Fruit fly (Drosophila melanogaster) whole organism, embryonic: ENCODE data around the gene CG13108.
A peak's percentile ranks its signal among the peaks of the same experiment; 100 is the strongest.

ENCODE experiments used
- ATbp ChIP-seq: fragments of 200-800 bp; sonication (Bioruptor generic); optimal IDR thresholded peaks from 2 replicates; lab custom pipeline; 2017; ENCODE audit warnings: missing biosample characterization, mild to moderate bottlenecking, missing genetic modification characterization, missing genetic modification reagents
- Atf6 ChIP-seq: fragments of 200-800 bp; sonication (Bioruptor generic); IDR thresholded peaks from 2 replicates; pipeline ENCODE4 v1.3.6; 2022; ENCODE audit warnings: missing biosample characterization, missing genetic modification characterization
- BEAF-32 ChIP-seq: fragments of 200-800 bp; sonication (Bioruptor generic); optimal IDR thresholded peaks from 3 replicates; lab custom pipeline; 2017; ENCODE audit warnings: missing biosample characterization, missing genetic modification characterization, mild to moderate bottlenecking, moderate library complexity, missing genetic modification reagents
- Bteb2 ChIP-seq: fragments of 200-800 bp; sonication (Bioruptor generic); optimal IDR thresholded peaks from 2 replicates; lab custom pipeline; 2016; ENCODE audit warnings: missing biosample characterization, missing genetic modification characterization
- CG10979 ChIP-seq: fragments of 200-800 bp; sonication (Bioruptor generic); optimal IDR thresholded peaks from 2 replicates; lab custom pipeline; 2018; ENCODE audit warnings: missing biosample characterization, mild to moderate bottlenecking, missing genetic modification characterization, moderate library complexity
- CG11093 ChIP-seq: fragments of 200-800 bp; sonication (Bioruptor generic); IDR thresholded peaks from 3 replicates; pipeline ENCODE4 v1.3.6; 2022; ENCODE audit warnings: missing biosample characterization, missing genetic modification characterization
- CG11456 ChIP-seq: fragments of 200-800 bp; sonication (Bioruptor generic); IDR thresholded peaks from 3 replicates; pipeline ENCODE4 v1.3.6; 2022; ENCODE audit warnings: missing biosample characterization, missing genetic modification characterization
- CG13775 ChIP-seq: fragments of 200-800 bp; sonication (Bioruptor generic); optimal IDR thresholded peaks from 3 replicates; lab custom pipeline; 2017; ENCODE audit warnings: missing biosample characterization, mild to moderate bottlenecking, missing genetic modification characterization
- CG14014 ChIP-seq: fragments of 200-800 bp; sonication (Bioruptor generic); IDR thresholded peaks from 2 replicates; pipeline ENCODE4 v1.3.6; 2022; ENCODE audit warnings: missing biosample characterization, missing genetic modification characterization
- CG1602 ChIP-seq: fragments of 200-800 bp; sonication (Bioruptor generic); optimal IDR thresholded peaks from 3 replicates; lab custom pipeline; 2016; ENCODE audit warnings: missing biosample characterization, missing genetic modification characterization
- CG17612 ChIP-seq: fragments of 200-800 bp; sonication (Bioruptor generic); IDR thresholded peaks from 2 replicates; pipeline ENCODE4 v1.3.6; 2022; ENCODE audit warnings: missing biosample characterization, missing genetic modification characterization
- CG17912 ChIP-seq: fragments of 200-800 bp; sonication (Bioruptor generic); optimal IDR thresholded peaks from 2 replicates; lab custom pipeline; 2018; ENCODE audit warnings: missing biosample characterization, mild to moderate bottlenecking, missing genetic modification characterization
- CG2120 ChIP-seq: fragments of 200-800 bp; sonication (Bioruptor generic); optimal IDR thresholded peaks from 3 replicates; lab custom pipeline; 2016; ENCODE audit warnings: missing biosample characterization, missing genetic modification characterization
- CG2889 ChIP-seq: fragments of 200-800 bp; sonication (Bioruptor generic); IDR thresholded peaks from 3 replicates; pipeline ENCODE4 v1.3.6; 2022; ENCODE audit warnings: missing biosample characterization, missing genetic modification characterization
- CG30431 ChIP-seq: fragments of 200-800 bp; sonication (Bioruptor generic); optimal IDR thresholded peaks from 2 replicates; lab custom pipeline; 2017; ENCODE audit warnings: missing biosample characterization, missing genetic modification characterization
- CG3407 ChIP-seq: fragments of 200-800 bp; sonication (Bioruptor generic); optimal IDR thresholded peaks from 2 replicates; lab custom pipeline; 2018; ENCODE audit warnings: missing biosample characterization, mild to moderate bottlenecking, missing genetic modification characterization
- CG34422 ChIP-seq: fragments of 200-800 bp; sonication (Bioruptor generic); IDR thresholded peaks from 3 replicates; pipeline ENCODE4 v1.3.6; 2022; ENCODE audit warnings: missing biosample characterization, missing genetic modification characterization
- CG4282 ChIP-seq: fragments of 200-800 bp; sonication (Bioruptor generic); optimal IDR thresholded peaks from 2 replicates; lab custom pipeline; 2016; ENCODE audit warnings: missing biosample characterization, missing genetic modification characterization
- CG4424 ChIP-seq: fragments of 200-800 bp; sonication (Bioruptor generic); optimal IDR thresholded peaks from 3 replicates; lab custom pipeline; 2016; ENCODE audit warnings: missing biosample characterization, missing genetic modification characterization
- CG8281 ChIP-seq: fragments of 200-800 bp; sonication (Bioruptor generic); optimal IDR thresholded peaks from 2 replicates; lab custom pipeline; 2018; ENCODE audit warnings: missing biosample characterization, mild to moderate bottlenecking, missing genetic modification characterization, moderate library complexity
- CG8388 ChIP-seq: fragments of 200-800 bp; sonication (Bioruptor generic); optimal IDR thresholded peaks from 2 replicates; lab custom pipeline; 2019; ENCODE audit warnings: missing biosample characterization, mild to moderate bottlenecking, missing genetic modification characterization, moderate library complexity
- CG8478 ChIP-seq: fragments of >200 bp; optimal IDR thresholded peaks from 2 replicates; lab custom pipeline; 2018
- CG9817 ChIP-seq: fragments of 200-800 bp; sonication (Bioruptor generic); optimal IDR thresholded peaks from 2 replicates; lab custom pipeline; 2018; ENCODE audit warnings: missing biosample characterization, mild to moderate bottlenecking, missing genetic modification characterization, moderate library complexity
- D19B ChIP-seq: fragments of 200-800 bp; sonication (Bioruptor generic); optimal IDR thresholded peaks from 2 replicates; lab custom pipeline; 2017; ENCODE audit warnings: missing biosample characterization, mild to moderate bottlenecking, missing genetic modification characterization
- Dip3 ChIP-seq: fragments of 200-800 bp; sonication (Bioruptor generic); optimal IDR thresholded peaks from 3 replicates; lab custom pipeline; 2016; ENCODE audit warnings: missing biosample characterization, missing genetic modification characterization
- Doc2 ChIP-seq: fragments of 200-800 bp; sonication (Bioruptor generic); IDR thresholded peaks from 2 replicates; pipeline ENCODE4 v1.3.6; 2022; ENCODE audit warnings: missing biosample characterization, missing genetic modification characterization
- H2.0 ChIP-seq: fragments of 200-800 bp; sonication (Bioruptor generic); IDR thresholded peaks from 2 replicates; pipeline ENCODE4 v1.3.6; 2022; ENCODE audit warnings: missing biosample characterization, missing genetic modification characterization
- HHEX ChIP-seq: fragments of 200-800 bp; sonication (Bioruptor generic); optimal IDR thresholded peaks from 3 replicates; lab custom pipeline; 2017; ENCODE audit warnings: missing biosample characterization, mild to moderate bottlenecking, missing genetic modification characterization, missing genetic modification reagents
- ac ChIP-seq: fragments of 200-800 bp; sonication (Bioruptor generic); optimal IDR thresholded peaks from 3 replicates; lab custom pipeline; 2017; ENCODE audit warnings: missing biosample characterization, mild to moderate bottlenecking, missing genetic modification characterization
- br ChIP-seq: fragments of >200 bp; optimal IDR thresholded peaks from 2 replicates; lab custom pipeline; 2017
- crol ChIP-seq: fragments of 200-800 bp; sonication (Bioruptor generic); IDR thresholded peaks from 2 replicates; pipeline ENCODE4 v1.3.6; 2022; ENCODE audit warnings: missing biosample characterization, missing genetic modification characterization
- disco-r ChIP-seq: fragments of 200-800 bp; sonication (Bioruptor generic); optimal IDR thresholded peaks from 2 replicates; lab custom pipeline; 2016; ENCODE audit warnings: missing biosample characterization, missing genetic modification characterization
- dpn ChIP-seq, 2 experiments: fragments of 200-800 bp; sonication (Bioruptor generic); optimal IDR thresholded peaks; 3 replicates each; lab custom pipeline; 2016; ENCODE audit warnings: missing biosample characterization in 2 of 2, missing genetic modification characterization in 2 of 2
- en ChIP-seq: fragments of 200-800 bp; sonication (Bioruptor generic); optimal IDR thresholded peaks from 2 replicates; lab custom pipeline; 2016; ENCODE audit warnings: missing biosample characterization, missing genetic modification characterization
- gt ChIP-seq: fragments of 200-800 bp; sonication (Bioruptor generic); IDR thresholded peaks from 2 replicates; pipeline ENCODE4 v1.3.6; 2022; ENCODE audit warnings: missing biosample characterization, missing genetic modification characterization
- nerfin-1 ChIP-seq: fragments of 200-800 bp; sonication (Bioruptor generic); optimal IDR thresholded peaks from 3 replicates; lab custom pipeline; 2019; ENCODE audit warnings: missing biosample characterization, mild to moderate bottlenecking, missing genetic modification characterization, moderate library complexity
- org-1 ChIP-seq: fragments of 200-800 bp; sonication (Bioruptor generic); optimal IDR thresholded peaks from 2 replicates; lab custom pipeline; 2017; ENCODE audit warnings: missing biosample characterization, missing genetic modification characterization
- otp ChIP-seq: fragments of 200-800 bp; sonication (Bioruptor generic); IDR thresholded peaks from 3 replicates; pipeline ENCODE4, ENCODE4 v1.3.6; 2022; ENCODE audit warnings: missing biosample characterization, missing genetic modification characterization
- pan ChIP-seq, 4 experiments: fragments of >200 bp in 3 of 4; fragments of 200-800 bp in 1 of 4; sonication (Bioruptor generic) in 1 of 4; optimal IDR thresholded peaks in 3 of 4; IDR thresholded peaks in 1 of 4; 2 replicates each; pipeline versions ENCODE4 v1.3.6 to Lab custom; 2017 to 2022; ENCODE audit warnings: missing biosample characterization in 2 of 4, missing genetic modification characterization in 2 of 4, mixed read lengths in 1 of 4
- phol ChIP-seq: fragments of 200-800 bp; sonication (Bioruptor generic); optimal IDR thresholded peaks from 3 replicates; lab custom pipeline; 2018; ENCODE audit warnings: missing biosample characterization, mild to moderate bottlenecking, missing genetic modification characterization, moderate library complexity
- pnt ChIP-seq: fragments of 200-800 bp; sonication (Bioruptor generic); optimal IDR thresholded peaks from 3 replicates; lab custom pipeline; 2016; ENCODE audit warnings: missing biosample characterization, missing genetic modification characterization
- pum ChIP-seq: fragments of 200-800 bp; sonication (Bioruptor generic); optimal IDR thresholded peaks from 2 replicates; lab custom pipeline; 2016; ENCODE audit warnings: missing biosample characterization, missing genetic modification characterization
- sc ChIP-seq, 3 experiments: fragments of >200 bp in 2 of 3; fragments of 200-800 bp in 1 of 3; sonication (Bioruptor generic) in 1 of 3; optimal IDR thresholded peaks; 2 replicates in 2 of 3; 3 replicates in 1 of 3; lab custom pipeline; 2017; ENCODE audit warnings: mild to moderate bottlenecking in 1 of 3, missing biosample characterization in 1 of 3, missing genetic modification characterization in 1 of 3, missing genetic modification reagents in 1 of 3
- schlank ChIP-seq: fragments of 200-800 bp; sonication (Bioruptor generic); optimal IDR thresholded peaks from 2 replicates; lab custom pipeline; 2018; ENCODE audit warnings: missing biosample characterization, mild to moderate bottlenecking, missing genetic modification characterization
- seq ChIP-seq: fragments of 200-800 bp; sonication (Bioruptor generic); IDR thresholded peaks from 2 replicates; pipeline ENCODE4 v1.3.6; 2022; ENCODE audit warnings: missing biosample characterization, missing genetic modification characterization
- ttk ChIP-seq: fragments of 200-800 bp; sonication (Bioruptor generic); IDR thresholded peaks from 2 replicates; pipeline ENCODE4 v2.1.2; 2022; ENCODE audit warnings: missing biosample characterization, missing genetic modification characterization
- unpg ChIP-seq: fragments of 200-800 bp; sonication (Bioruptor generic); optimal IDR thresholded peaks from 3 replicates; lab custom pipeline; 2018; ENCODE audit warnings: missing biosample characterization, mild to moderate bottlenecking, missing genetic modification characterization, moderate library complexity
- yki ChIP-seq: fragments of >200 bp; optimal IDR thresholded peaks from 3 replicates; lab custom pipeline; 2018
- zen2 ChIP-seq: fragments of 200-800 bp; sonication (Bioruptor generic); IDR thresholded peaks from 3 replicates; pipeline ENCODE4 v1.3.6; 2022; ENCODE audit warnings: missing biosample characterization, missing genetic modification characterization; ENCODE audit not compliant: partially characterized antibody

CG13108 gene

DNA sequence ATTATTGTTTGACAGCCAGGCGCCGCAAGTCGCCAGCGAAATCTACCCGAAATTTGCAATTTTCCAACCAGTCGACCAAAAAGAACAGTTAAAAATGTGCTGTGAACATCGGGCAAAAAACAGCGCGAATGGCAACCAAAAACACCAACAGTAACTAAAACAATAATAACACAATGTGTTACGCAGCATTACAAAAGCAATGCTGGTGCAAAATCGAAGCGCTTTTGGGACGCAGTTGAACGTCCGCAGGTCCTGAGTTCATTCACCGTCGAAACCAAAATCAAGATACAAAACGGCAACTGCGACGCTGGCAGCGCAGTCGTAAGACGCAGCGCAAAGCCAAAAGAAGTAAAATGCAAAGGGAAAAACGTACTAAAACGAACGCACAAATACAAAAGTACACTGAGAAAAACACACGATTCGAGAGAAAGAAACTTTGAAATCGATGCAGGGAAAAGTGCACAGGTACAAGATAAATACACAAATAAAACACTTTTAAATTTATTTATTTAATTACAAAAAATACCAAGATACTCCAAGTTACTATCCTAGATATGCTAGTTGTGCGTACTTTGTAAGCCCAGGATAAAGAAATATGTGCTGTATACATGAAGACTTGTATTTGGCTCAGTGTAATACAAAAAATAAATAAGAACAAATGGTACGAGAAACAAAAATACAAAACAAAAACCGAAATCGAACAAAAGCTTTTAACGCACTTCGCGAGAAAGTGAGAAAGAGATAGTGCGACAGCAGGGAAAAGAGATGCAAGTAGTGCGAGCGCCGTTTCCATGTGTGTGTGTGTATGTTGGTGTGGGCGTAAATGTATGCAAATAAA lies 47.0 kb downstream of the CG13108 start (continued):
- TF ChIP-seq Doc2 (GFP tag; lab: Robert Waterston, UW) = no peak
- TF ChIP-seq ac = no peak
- peak; percentile 55 for TF ChIP-seq CG2120
- TF ChIP-seq CG9817 (tag; lab: Kevin White, UChicago) = peak; percentile 60
- TF ChIP-seq crol (GFP tag; lab: Robert Waterston, UW) = no peak
- TF ChIP-seq CG2889 (GFP tag; lab: Robert Waterston, UW) = no peak
- no peak for TF ChIP-seq pnt
- TF ChIP-seq org-1 (GFP tag; lab: Kevin White, UChicago) = peak; percentile 62
- no peak for TF ChIP-seq CG17912 (GFP tag; lab: Kevin White, UChicago)
- TF ChIP-seq phol (tag; lab: Kevin White, UChicago) = peak; percentile 67
- TF ChIP-seq CG1602 (GFP tag; lab: Kevin White, UChicago) = peak; percentile 35
- no peak for TF ChIP-seq BEAF-32 (GFP tag; lab: Kevin White, UChicago)
- peak; percentile 57; the same call in 1 of the 3 replicates for TF ChIP-seq CG34422 (GFP tag; lab: Robert Waterston, UW)
- TF ChIP-seq yki (lab: Kevin White, UChicago) = no peak
- TF ChIP-seq CG8281 = peak; percentile 15
- peak; percentile 55 for TF ChIP-seq CG4424 (GFP tag; lab: Kevin White, UChicago)
- no peak for TF ChIP-seq disco-r (GFP tag; lab: Kevin White, UChicago)
- no peak for TF ChIP-seq en (GFP tag; lab: Kevin White, UChicago)
- peak; percentile 55; the same call in 1 of the 2 replicates for TF ChIP-seq seq
- peak; percentile 52 for TF ChIP-seq HHEX
- TF ChIP-seq H2.0 (GFP tag; lab: Robert Waterston, UW) = no peak
- no peak for TF ChIP-seq CG8478 (lab: Kevin White, UChicago)
- TF ChIP-seq dpn (GFP tag; optimal IDR thresholded peaks at IDR 0.05; lab: Kevin White, UChicago) = peak in 1 of 2 experiments; percentile 39
- TF ChIP-seq Bteb2 = peak; percentile 42
- peak; percentile 47; the same call in 1 of the 3 replicates for TF ChIP-seq CG11093
- no peak for TF ChIP-seq pan (optimal IDR thresholded peaks at IDR 0.05; lab: Kevin White, UChicago)
- TF ChIP-seq pan (GFP tag; optimal IDR thresholded peaks at IDR 0.05 in 1 of 2, IDR thresholded peaks at IDR 0.05 in 1 of 2) = peak in 1 of 2 experiments; percentile 67
- no peak for TF ChIP-seq sc (optimal IDR thresholded peaks at IDR 0.05; lab: Kevin White, UChicago)
- peak; percentile 58 for TF ChIP-seq sc (GFP tag; optimal IDR thresholded peaks at IDR 0.05; lab: Kevin White, UChicago)
- peak; percentile 58 for TF ChIP-seq CG10979 (tag; lab: Kevin White, UChicago)
- TF ChIP-seq CG14014 = peak; percentile 68
- TF ChIP-seq Dip3 (GFP tag; lab: Kevin White, UChicago) = no peak
- TF ChIP-seq ttk (GFP tag; lab: Robert Waterston, UW) = peak; percentile 57
- TF ChIP-seq otp (GFP tag; lab: Robert Waterston, UW) = no peak
- TF ChIP-seq br (lab: Kevin White, UChicago) = no peak
- peak; percentile 38 for TF ChIP-seq CG3407 (GFP tag; lab: Kevin White, UChicago)
- TF ChIP-seq gt (GFP tag; lab: Robert Waterston, UW) = no peak
- TF ChIP-seq CG11456 (GFP tag; lab: Robert Waterston, UW) = no peak
- TF ChIP-seq D19B = peak; percentile 30
- peak; percentile 77 for TF ChIP-seq ATbp
- peak; percentile 38 for TF ChIP-seq CG13775 (GFP tag; lab: Kevin White, UChicago)
- TF ChIP-seq Atf6 (GFP tag; lab: Robert Waterston, UW) = peak; percentile 72; the same call in 1 of the 2 replicates
- peak; percentile 68 for TF ChIP-seq unpg
- peak; percentile 43 for TF ChIP-seq CG30431 (GFP tag; lab: Kevin White, UChicago)
- peak; percentile 25 for TF ChIP-seq nerfin-1
- TF ChIP-seq CG4282 (GFP tag; lab: Kevin White, UChicago) = no peak
- no peak for TF ChIP-seq zen2 (GFP tag; lab: Robert Waterston, UW)
- TF ChIP-seq CG17612 (GFP tag; lab: Robert Waterston, UW) = no peak
- no peak for TF ChIP-seq pum
- peak; percentile 67 for TF ChIP-seq CG8388 (GFP tag; lab: Kevin White, UChicago)
- no peak for TF ChIP-seq schlank (tag; lab: Kevin White, UChicago)
